Worm (Caenorhabditis elegans): Measurements from ENCODE around the gene cox-14.
A peak's percentile ranks its signal among the peaks of the same experiment; 100 is the strongest.

cox-14 gene

DNA sequence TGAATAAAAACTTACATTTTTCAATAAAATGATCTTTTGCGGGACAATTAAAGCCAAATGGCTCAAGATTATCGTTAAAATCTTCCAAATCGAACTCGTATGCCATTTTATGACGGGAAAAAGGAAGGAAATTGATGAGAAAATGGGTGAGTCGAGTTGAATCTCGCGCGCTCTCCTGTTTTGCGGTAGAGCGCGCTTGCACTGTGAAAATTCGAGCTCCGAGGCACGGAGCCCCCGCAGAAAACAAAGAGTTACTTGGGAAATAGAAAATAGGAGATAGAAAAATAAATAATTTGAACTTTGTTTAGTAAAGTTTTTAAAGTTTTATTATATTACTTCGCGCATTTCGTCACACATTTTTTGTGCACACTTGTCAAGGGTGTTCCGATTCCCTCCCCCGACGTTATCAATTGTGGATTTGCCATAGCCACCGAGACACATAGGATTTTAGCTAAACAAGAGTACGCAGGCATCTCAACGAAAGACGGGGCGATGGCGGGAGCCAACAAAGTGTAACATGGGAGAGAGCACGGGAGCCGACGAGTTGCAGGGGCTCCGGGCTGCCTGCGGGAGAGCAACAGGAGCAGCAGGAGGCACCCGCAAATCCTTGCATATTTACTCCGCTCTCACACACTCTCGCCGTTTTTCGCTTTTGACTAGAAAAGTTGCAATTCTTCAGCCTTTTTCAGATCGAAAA lies 29.8 kb downstream of the cox-14 start, which contains the start of the genes div-1 and cor-1 (continued):
- peak; percentile 86 to 93 for TF ChIP-seq lin-35 (GFP tag; optimal IDR thresholded peaks at IDR 0.05)
- no peak for TF ChIP-seq grh-1 (GFP tag; IDR thresholded peaks at IDR 0.05)
- TF ChIP-seq tbx-2 (tag; optimal IDR thresholded peaks at IDR 0.05) = peak; percentile 54
- TF ChIP-seq lin-13 (GFP tag; optimal IDR thresholded peaks at IDR 0.05) = peak; percentile 39
- TF ChIP-seq swsn-7 (tag; optimal IDR thresholded peaks at IDR 0.05) = peak; percentile 31
- TF ChIP-seq nhr-77 (tag; optimal IDR thresholded peaks at IDR 0.05) = peak; percentile 12
- peak; percentile 73 to 89 (median 87) for TF ChIP-seq dpl-1 (GFP tag; optimal IDR thresholded peaks at IDR 0.05)
- no peak for TF ChIP-seq nhr-85 (tag)
- TF ChIP-seq nhr-90 (tag; optimal IDR thresholded peaks at IDR 0.05; ENCODE audit: poor library complexity) = peak; percentile 16
- TF ChIP-seq ztf-4 (tag; optimal IDR thresholded peaks at IDR 0.05) = no peak
- TF ChIP-seq mep-1 (tag; optimal IDR thresholded peaks at IDR 0.05) = peak; percentile 16
- TF ChIP-seq sup-37 (GFP tag; optimal IDR thresholded peaks at IDR 0.05) = no peak

DNA sequence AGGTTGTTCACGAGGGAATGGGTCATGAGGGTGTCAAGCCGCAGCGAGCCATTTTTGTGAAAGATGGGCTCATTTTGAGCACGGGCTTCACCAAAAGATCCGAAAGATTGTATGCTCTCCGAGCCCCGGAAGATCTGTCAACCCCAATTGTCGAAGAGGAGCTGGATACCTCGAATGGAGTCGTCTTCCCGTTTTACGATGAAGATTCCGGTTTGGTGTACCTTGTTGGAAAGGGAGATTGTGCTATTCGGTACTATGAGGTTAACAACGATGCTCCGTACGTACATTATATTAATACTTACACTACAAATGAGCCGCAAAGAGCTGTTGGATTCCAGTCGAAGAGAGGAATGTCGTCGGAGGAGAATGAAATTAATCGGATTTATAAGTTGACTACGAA lies 32.4 kb downstream of the cox-14 start:
- no peak for TF ChIP-seq ceh-82 (tag; optimal IDR thresholded peaks at IDR 0.05)

DNA sequence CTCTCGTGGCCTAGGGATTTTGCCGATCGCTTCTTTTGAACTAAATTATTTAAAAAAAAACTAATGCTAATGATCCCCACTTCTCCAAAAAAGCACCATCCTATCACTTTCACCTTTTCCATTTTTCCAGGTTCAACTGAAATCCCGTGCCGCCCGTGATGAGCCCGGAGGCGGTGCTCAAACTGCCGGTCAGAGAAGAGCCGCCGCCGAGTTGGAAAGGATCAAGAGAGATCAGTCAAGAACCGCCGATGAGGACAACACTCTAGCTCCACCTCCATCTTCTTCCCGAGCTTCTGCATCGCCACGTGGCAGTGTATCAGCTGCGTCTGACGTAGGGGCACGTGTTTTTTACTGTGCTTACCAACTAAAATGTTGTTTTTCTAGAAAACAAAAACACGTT lies 34.6 kb downstream of the cox-14 start:
- TF ChIP-seq efl-1 (optimal IDR thresholded peaks at IDR 0.05) = no peak
- peak in 1 of 2 experiments; percentile 20 for TF ChIP-seq efl-1 (GFP tag; optimal IDR thresholded peaks at IDR 0.05 in 1 of 2)
- no peak for TF ChIP-seq isw-1 (GFP tag; IDR thresholded peaks at IDR 0.05)

DNA sequence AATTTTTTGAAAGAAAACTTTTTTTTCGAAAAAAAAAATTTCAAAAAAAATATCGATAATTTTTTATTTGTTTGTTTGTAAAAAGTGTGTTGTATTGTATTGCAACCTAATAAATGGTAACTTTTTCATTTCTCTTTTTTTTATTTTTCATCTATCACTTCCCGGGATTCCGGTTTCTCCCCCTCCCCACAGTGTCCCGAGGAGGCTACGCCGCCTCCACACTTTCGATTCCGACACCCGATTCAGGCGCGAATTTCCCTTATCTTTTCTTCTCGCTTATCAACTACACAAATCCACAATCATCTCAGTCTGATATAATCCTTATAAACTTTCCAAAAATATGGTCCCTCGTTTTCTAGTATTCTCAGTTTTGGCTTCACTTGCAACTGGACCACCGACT lies 35.8 kb downstream of the cox-14 start, which contains the start of gene R01H10.4:
Gene R01H10.4 (plus strand): TSS at position 236 of the 400 bp plus-strand sequence.
- TF ChIP-seq egl-27 (tag; optimal IDR thresholded peaks at IDR 0.05) (no peak), pqm-1 (tag; optimal IDR thresholded peaks at IDR 0.05) (no peak), unc-130 (tag; optimal IDR thresholded peaks at IDR 0.05) (no peak), lsy-2 (tag; optimal IDR thresholded peaks at IDR 0.05) (no peak), lin-39 (tag; optimal IDR thresholded peaks at IDR 0.05) (no peak), lin-13 (GFP tag; optimal IDR thresholded peaks at IDR 0.05) (no peak), blmp-1 (tag; optimal IDR thresholded peaks at IDR 0.05) (peak; percentile 97), fkh-4 (tag; optimal IDR thresholded peaks at IDR 0.05; ENCODE audit: borderline replicate concordance) (no peak), elt-3 (tag; optimal IDR thresholded peaks at IDR 0.05) (peak in 1 of 6 experiments; percentile 57), snu-23 (GFP tag; optimal IDR thresholded peaks at IDR 0.05) (no peak), isw-1 (GFP tag; IDR thresholded peaks at IDR 0.05) (no peak), nhr-84 (tag; optimal IDR thresholded peaks at IDR 0.05) (no peak)

DNA sequence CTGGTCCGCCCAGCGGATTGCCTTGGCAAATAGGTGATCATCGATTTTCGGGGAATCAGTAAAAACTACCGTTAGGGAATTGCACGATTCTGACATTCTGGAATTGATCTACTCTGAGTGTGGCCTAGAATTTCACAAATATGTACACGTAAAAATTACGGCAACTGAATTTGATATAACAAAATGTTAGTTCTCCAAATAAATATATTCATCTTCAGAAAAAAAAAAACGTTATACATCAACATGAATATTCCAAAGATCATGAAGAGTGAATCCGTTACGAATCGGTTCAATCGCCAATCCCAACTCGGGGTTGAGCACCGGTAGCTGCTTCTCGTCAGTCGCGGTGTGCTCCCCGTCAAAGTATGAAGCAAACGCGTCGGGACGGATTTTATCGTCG lies 39.9 kb downstream of the cox-14 start, which contains the start of gene rip-1:
Gene rip-1 (minus strand): TSS at position 101 of the 400 bp plus-strand sequence.
- TF ChIP-seq ceh-82 (tag; optimal IDR thresholded peaks at IDR 0.05) (no peak), unc-98 (GFP tag; IDR thresholded peaks at IDR 0.05) (no peak), ama-1 (optimal IDR thresholded peaks at IDR 0.05) (no peak), lir-3 (tag; optimal IDR thresholded peaks at IDR 0.05; ENCODE audit: poor library complexity) (no peak)

DNA sequence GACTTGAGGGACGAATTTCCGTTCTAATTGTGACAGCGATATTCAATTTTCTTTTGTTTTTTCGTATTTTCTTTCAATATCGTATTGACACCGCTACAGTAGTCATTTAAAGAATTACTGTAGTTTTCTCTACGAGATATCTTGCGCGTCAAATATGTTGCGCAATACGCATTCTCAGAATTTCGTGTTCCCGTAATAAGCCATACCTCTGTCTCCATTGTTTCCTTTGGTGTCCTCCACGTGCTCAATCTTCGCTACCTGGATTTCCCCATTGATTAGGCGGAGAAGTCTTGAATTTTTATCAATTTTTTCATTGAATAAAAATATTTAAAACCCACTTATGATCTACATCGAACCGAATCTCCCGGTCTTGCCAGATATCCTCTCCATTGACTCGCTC lies 42.5 kb downstream of the cox-14 start:
- TF ChIP-seq zip-4 (GFP tag; optimal IDR thresholded peaks at IDR 0.05) = no peak
- no peak for TF ChIP-seq pag-3 (tag; optimal IDR thresholded peaks at IDR 0.05; ENCODE audit: borderline replicate concordance, insufficient read depth)
- TF ChIP-seq aly-2 (tag; optimal IDR thresholded peaks at IDR 0.05) = no peak
- no peak for TF ChIP-seq lir-3 (tag; optimal IDR thresholded peaks at IDR 0.05; ENCODE audit: poor library complexity)
- TF ChIP-seq vab-15 (tag; optimal IDR thresholded peaks at IDR 0.05) = no peak
- TF ChIP-seq Y116A8C.19 (tag; optimal IDR thresholded peaks at IDR 0.05; ENCODE audit: borderline replicate concordance) = no peak
- no peak for TF ChIP-seq ces-1 (GFP tag; optimal IDR thresholded peaks at IDR 0.05)
- no peak for TF ChIP-seq nhr-84 (tag; optimal IDR thresholded peaks at IDR 0.05)
